Fruit fly (Drosophila melanogaster): ENCODE measurements around the gene CG34308.

Gene CG34308

dm6 chr3R:13068022-13068421, 21.0 kb upstream of the CG34308 start (continued):
- TF ChIP-seq dmrt11E (tag; optimal IDR thresholded peaks at IDR 0.05) (peak; percentile 91), Xrp1 (GFP tag; IDR thresholded peaks at IDR 0.05) (peak; percentile 83), tgo (GFP tag; IDR thresholded peaks at IDR 0.05) (peak; percentile 56; the same call in 2 of the 3 replicates), nerfin-1 (tag; optimal IDR thresholded peaks at IDR 0.05) (peak; percentile 94), wdn (GFP tag; IDR thresholded peaks at IDR 0.05) (no peak), nerfin-2 (GFP tag; IDR thresholded peaks at IDR 0.05; ENCODE audit: partially characterized antibody) (no peak), CG10959 (GFP tag; IDR thresholded peaks at IDR 0.05) (peak; percentile 75), ato (GFP tag; IDR thresholded peaks at IDR 0.05; ENCODE audit: partially characterized antibody) (no peak), wek (GFP tag; optimal IDR thresholded peaks at IDR 0.05) (peak; percentile 93), CG18262 (tag; optimal IDR thresholded peaks at IDR 0.05) (peak; percentile 86), da (GFP tag; optimal IDR thresholded peaks at IDR 0.05) (peak; percentile 28), ase (GFP tag; IDR thresholded peaks at IDR 0.05) (no peak), ara (GFP tag; IDR thresholded peaks at IDR 0.05) (peak; percentile 86), Hmr (GFP tag; optimal IDR thresholded peaks at IDR 0.05) (peak; percentile 83), CG14014 (GFP tag; IDR thresholded peaks at IDR 0.05) (peak; percentile 6; the same call in 1 of the 2 replicates), chn (GFP tag; optimal IDR thresholded peaks at IDR 0.05) (peak; percentile 56), CG8290 (GFP tag; optimal IDR thresholded peaks at IDR 0.05) (peak; percentile 70), CG8290 (tag; optimal IDR thresholded peaks at IDR 0.05) (peak; percentile 65 to 95), dpn (GFP tag; optimal IDR thresholded peaks at IDR 0.05) (peak; percentile 62 to 65), al (GFP tag; IDR thresholded peaks at IDR 0.05) (no peak), CG10462 (GFP tag; optimal IDR thresholded peaks at IDR 0.05) (peak; percentile 45), CG12071 (GFP tag; optimal IDR thresholded peaks at IDR 0.05) (peak; percentile 95), CG13894 (tag; optimal IDR thresholded peaks at IDR 0.05) (no peak), Deaf1 (tag; optimal IDR thresholded peaks at IDR 0.05) (peak; percentile 41), gt (GFP tag; IDR thresholded peaks at IDR 0.05) (no peak), CG1529 (GFP tag; optimal IDR thresholded peaks at IDR 0.05) (peak; percentile 90), aop (GFP tag; IDR thresholded peaks at IDR 0.05) (no peak), CoRest (tag; optimal IDR thresholded peaks at IDR 0.05) (peak; percentile 86), YL-1 (GFP tag; optimal IDR thresholded peaks at IDR 0.05) (peak; percentile 45), Bgb (GFP tag; IDR thresholded peaks at IDR 0.05; ENCODE audit: partially characterized antibody) (no peak), Lpt (GFP tag; optimal IDR thresholded peaks at IDR 0.05) (no peak), fd64A (GFP tag; optimal IDR thresholded peaks at IDR 0.05) (peak; percentile 99), CG2889 (GFP tag; IDR thresholded peaks at IDR 0.05) (no peak), CG6813 (GFP tag; optimal IDR thresholded peaks at IDR 0.05) (peak; percentile 95), otp (GFP tag; IDR thresholded peaks at IDR 0.05) (peak; percentile 80; the same call in 2 of the 3 replicates), HLH54F (GFP tag; optimal IDR thresholded peaks at IDR 0.05) (peak; percentile 12), fru (optimal IDR thresholded peaks at IDR 0.05) (no peak), E2f1 (GFP tag; IDR thresholded peaks at IDR 0.05) (no peak), CG17361 (GFP tag; IDR thresholded peaks at IDR 0.05) (peak; percentile 90), CG1602 (GFP tag; optimal IDR thresholded peaks at IDR 0.05) (peak; percentile 62), CG6854 (GFP tag; optimal IDR thresholded peaks at IDR 0.05) (peak; percentile 79), Hr39 (optimal IDR thresholded peaks at IDR 0.05) (no peak), CG11398 (GFP tag; optimal IDR thresholded peaks at IDR 0.05) (peak; percentile 76), psq (GFP tag; optimal IDR thresholded peaks at IDR 0.05) (peak; percentile 66), CG8388 (GFP tag; optimal IDR thresholded peaks at IDR 0.05) (peak; percentile 88), CG18599 (GFP tag; optimal IDR thresholded peaks at IDR 0.05) (peak; percentile 88), Sox102F (GFP tag; optimal IDR thresholded peaks at IDR 0.05) (peak; percentile 96), yki (optimal IDR thresholded peaks at IDR 0.05) (no peak), CG4730 (GFP tag; IDR thresholded peaks at IDR 0.05) (no peak), tna (GFP tag; IDR thresholded peaks at IDR 0.05; ENCODE audit: partially characterized antibody) (no peak), Doc3 (GFP tag; IDR thresholded peaks at IDR 0.05; ENCODE audit: partially characterized antibody) (no peak), trh (GFP tag; optimal IDR thresholded peaks at IDR 0.05) (peak; percentile 90), ftz-f1 (GFP tag; optimal IDR thresholded peaks at IDR 0.05) (no peak)

Measured in whole organism, embryonic.